Fruit fly (Drosophila melanogaster) whole organism, embryonic: ENCODE measurements around the gene CG18473.

Experiments used
- B-H2 ChIP-seq: fragments of 200-800 bp; sonication (Bioruptor generic); optimal IDR thresholded peaks from 2 replicates; lab custom pipeline; 2018; ENCODE audit warnings: missing biosample characterization, mild to moderate bottlenecking, missing genetic modification characterization
- CG10147 ChIP-seq: fragments of 200-800 bp; sonication (Bioruptor generic); optimal IDR thresholded peaks from 2 replicates; lab custom pipeline; 2019; ENCODE audit warnings: missing biosample characterization, mild to moderate bottlenecking, missing genetic modification characterization, moderate library complexity
- CG1024 ChIP-seq: fragments of 200-800 bp; sonication (Bioruptor generic); IDR thresholded peaks from 2 replicates; pipeline ENCODE4 v1.3.6; 2022; ENCODE audit warnings: missing biosample characterization, missing genetic modification characterization
- CG10366 ChIP-seq: fragments of 200-800 bp; sonication (Bioruptor generic); IDR thresholded peaks from 2 replicates; pipeline ENCODE4 v1.3.6; 2022; ENCODE audit warnings: missing biosample characterization, missing genetic modification characterization
- CG11093 ChIP-seq: fragments of 200-800 bp; sonication (Bioruptor generic); IDR thresholded peaks from 3 replicates; pipeline ENCODE4 v1.3.6; 2022; ENCODE audit warnings: missing biosample characterization, missing genetic modification characterization
- CG12744 ChIP-seq: fragments of 200-800 bp; sonication (Bioruptor generic); optimal IDR thresholded peaks from 2 replicates; lab custom pipeline; 2016; ENCODE audit warnings: missing biosample characterization, missing genetic modification characterization
- CG14965 ChIP-seq: fragments of 200-800 bp; sonication (Bioruptor generic); optimal IDR thresholded peaks from 2 replicates; lab custom pipeline; 2016; ENCODE audit warnings: missing biosample characterization, missing genetic modification characterization, borderline replicate concordance
- CG15479 ChIP-seq: fragments of 200-800 bp; sonication (Bioruptor generic); optimal IDR thresholded peaks from 3 replicates; lab custom pipeline; 2019; ENCODE audit warnings: missing biosample characterization, mild to moderate bottlenecking, missing genetic modification characterization, moderate library complexity
- CG17912 ChIP-seq: fragments of 200-800 bp; sonication (Bioruptor generic); optimal IDR thresholded peaks from 2 replicates; lab custom pipeline; 2018; ENCODE audit warnings: missing biosample characterization, mild to moderate bottlenecking, missing genetic modification characterization
- CG2202 ChIP-seq: fragments of 200-800 bp; sonication (Bioruptor generic); optimal IDR thresholded peaks from 2 replicates; lab custom pipeline; 2018; ENCODE audit warnings: missing biosample characterization, mild to moderate bottlenecking, missing genetic modification characterization
- CG32532 ChIP-seq: fragments of 200-800 bp; sonication (Bioruptor generic); IDR thresholded peaks from 2 replicates; pipeline ENCODE4 v1.3.6; 2022; ENCODE audit warnings: missing biosample characterization, missing genetic modification characterization
- CG33213 ChIP-seq: fragments of 200-800 bp; sonication (Bioruptor generic); optimal IDR thresholded peaks from 3 replicates; lab custom pipeline; 2016; ENCODE audit warnings: missing biosample characterization, missing genetic modification characterization
- CG4328 ChIP-seq: fragments of 200-800 bp; sonication (Bioruptor generic); optimal IDR thresholded peaks from 3 replicates; lab custom pipeline; 2017; ENCODE audit warnings: missing biosample characterization, missing genetic modification reagents, missing genetic modification characterization
- CG4424 ChIP-seq: fragments of 200-800 bp; sonication (Bioruptor generic); optimal IDR thresholded peaks from 3 replicates; lab custom pipeline; 2016; ENCODE audit warnings: missing biosample characterization, missing genetic modification characterization
- CG6254 ChIP-seq: fragments of 200-800 bp; sonication (Bioruptor generic); optimal IDR thresholded peaks from 3 replicates; lab custom pipeline; 2017; ENCODE audit warnings: mild to moderate bottlenecking, missing biosample characterization, missing genetic modification reagents, missing genetic modification characterization
- CG6654 ChIP-seq: fragments of 200-800 bp; sonication (Bioruptor generic); optimal IDR thresholded peaks from 2 replicates; lab custom pipeline; 2017; ENCODE audit warnings: missing biosample characterization, mild to moderate bottlenecking, missing genetic modification characterization
- CG6791 ChIP-seq: fragments of 200-800 bp; sonication (Bioruptor generic); IDR thresholded peaks from 3 replicates; pipeline ENCODE4 v1.3.6; 2022; ENCODE audit warnings: missing biosample characterization, missing genetic modification characterization; ENCODE audit not compliant: partially characterized antibody
- CG9609 ChIP-seq: fragments of 200-800 bp; sonication (Bioruptor generic); optimal IDR thresholded peaks from 3 replicates; lab custom pipeline; 2016; ENCODE audit warnings: missing biosample characterization, missing genetic modification characterization
- Camta ChIP-seq: fragments of 200-800 bp; sonication (Bioruptor generic); optimal IDR thresholded peaks from 2 replicates; lab custom pipeline; 2016; ENCODE audit warnings: missing biosample characterization, missing genetic modification characterization
- Gug ChIP-seq: fragments of 200-800 bp; sonication (Bioruptor generic); IDR thresholded peaks from 4 replicates; pipeline ENCODE4 v1.3.6; 2022; ENCODE audit warnings: missing biosample characterization, missing genetic modification characterization
- H2.0 ChIP-seq: fragments of 200-800 bp; sonication (Bioruptor generic); IDR thresholded peaks from 2 replicates; pipeline ENCODE4 v1.3.6; 2022; ENCODE audit warnings: missing biosample characterization, missing genetic modification characterization
- Hand ChIP-seq: fragments of 200-800 bp; sonication (Bioruptor generic); optimal IDR thresholded peaks from 2 replicates; lab custom pipeline; 2017; ENCODE audit warnings: mild to moderate bottlenecking, missing biosample characterization, missing genetic modification reagents, missing genetic modification characterization
- MBD-R2 ChIP-seq: fragments of 200-800 bp; sonication (Bioruptor generic); IDR thresholded peaks from 2 replicates; pipeline ENCODE4 v1.3.6; 2022; ENCODE audit warnings: missing biosample characterization, missing genetic modification characterization
- MTF-1 ChIP-seq: fragments of 200-800 bp; sonication (Bioruptor generic); optimal IDR thresholded peaks from 2 replicates; lab custom pipeline; 2018; ENCODE audit warnings: missing biosample characterization, mild to moderate bottlenecking, missing genetic modification characterization, borderline replicate concordance
- Max ChIP-seq: fragments of 200-800 bp; sonication (Bioruptor generic); optimal IDR thresholded peaks from 2 replicates; lab custom pipeline; 2016; ENCODE audit warnings: missing biosample characterization, mild to moderate bottlenecking, missing genetic modification characterization
- Nf-YB ChIP-seq: fragments of 200-800 bp; sonication (Bioruptor generic); optimal IDR thresholded peaks from 3 replicates; lab custom pipeline; 2019; ENCODE audit warnings: missing biosample characterization, mild to moderate bottlenecking, missing genetic modification characterization, moderate library complexity
- Ravus ChIP-seq: fragments of 200-800 bp; sonication (Bioruptor generic); IDR thresholded peaks from 2 replicates; pipeline ENCODE4 v1.3.6; 2022; ENCODE audit warnings: missing biosample characterization, missing genetic modification characterization
- Ssrp ChIP-seq: fragments of 200-800 bp; sonication (Bioruptor generic); optimal IDR thresholded peaks from 2 replicates; lab custom pipeline; 2018; ENCODE audit warnings: missing biosample characterization, mild to moderate bottlenecking, missing genetic modification characterization, moderate library complexity
- TFAM ChIP-seq: fragments of 200-800 bp; sonication (Bioruptor generic); optimal IDR thresholded peaks from 2 replicates; lab custom pipeline; 2017; ENCODE audit warnings: missing biosample characterization, missing genetic modification characterization, inconsistent platforms
- Trl ChIP-seq, 3 experiments: fragments of >200 bp in 2 of 3; fragments of 200-800 bp in 1 of 3; sonication (Bioruptor generic) in 1 of 3; optimal IDR thresholded peaks; 2 replicates in 1 of 3; 3 replicates in 2 of 3; lab custom pipeline; 2016 to 2017; ENCODE audit warnings: missing biosample characterization in 1 of 3, missing genetic modification characterization in 1 of 3
- amos ChIP-seq: fragments of 200-800 bp; sonication (Bioruptor generic); IDR thresholded peaks from 2 replicates; pipeline ENCODE4 v1.3.6; 2022; ENCODE audit warnings: missing biosample characterization, missing genetic modification characterization; ENCODE audit not compliant: partially characterized antibody
- cad ChIP-seq: fragments of >200 bp; optimal IDR thresholded peaks from 2 replicates; lab custom pipeline; 2017; ENCODE audit warnings: missing biosample characterization, missing genetic modification characterization
- chm ChIP-seq: fragments of 200-800 bp; sonication (Bioruptor generic); IDR thresholded peaks from 2 replicates; pipeline ENCODE4 v1.3.6; 2022; ENCODE audit warnings: missing biosample characterization, missing genetic modification characterization
- corto ChIP-seq: fragments of 200-800 bp; sonication (Bioruptor generic); optimal IDR thresholded peaks from 2 replicates; lab custom pipeline; 2016; ENCODE audit warnings: missing biosample characterization, mild to moderate bottlenecking, missing genetic modification characterization, moderate library complexity
- dati ChIP-seq: fragments of 200-800 bp; sonication (Bioruptor generic); IDR thresholded peaks from 2 replicates; pipeline ENCODE4 v1.3.6; 2022; ENCODE audit warnings: missing biosample characterization, missing genetic modification characterization
- gce ChIP-seq: fragments of 200-800 bp; sonication (Bioruptor generic); IDR thresholded peaks from 3 replicates; pipeline ENCODE4 v1.3.6; 2022; ENCODE audit warnings: missing biosample characterization, missing genetic modification characterization
- gcm2 ChIP-seq: fragments of 200-800 bp; sonication (Bioruptor generic); optimal IDR thresholded peaks from 2 replicates; lab custom pipeline; 2016; ENCODE audit warnings: missing biosample characterization, missing genetic modification characterization
- gfzf ChIP-seq: fragments of 200-800 bp; sonication (Bioruptor generic); optimal IDR thresholded peaks from 2 replicates; lab custom pipeline; 2016; ENCODE audit warnings: missing biosample characterization, mild to moderate bottlenecking, missing genetic modification characterization, moderate library complexity
- gsb-n ChIP-seq: fragments of 200-800 bp; sonication (Bioruptor generic); optimal IDR thresholded peaks from 3 replicates; lab custom pipeline; 2018; ENCODE audit warnings: missing biosample characterization, mild to moderate bottlenecking, missing genetic modification characterization
- her ChIP-seq: fragments of 200-800 bp; sonication (Bioruptor generic); optimal IDR thresholded peaks from 2 replicates; lab custom pipeline; 2016; ENCODE audit warnings: missing biosample characterization, missing genetic modification characterization
- insv ChIP-seq, 2 experiments: fragments of 200-800 bp; sonication (Bioruptor generic); optimal IDR thresholded peaks; 3 replicates each; lab custom pipeline; 2016 to 2018; ENCODE audit warnings: missing biosample characterization in 2 of 2, missing genetic modification characterization in 2 of 2
- kni ChIP-seq: fragments of 200-800 bp; sonication (Bioruptor generic); optimal IDR thresholded peaks from 3 replicates; lab custom pipeline; 2017; ENCODE audit warnings: mild to moderate bottlenecking, missing biosample characterization, missing genetic modification reagents, missing genetic modification characterization
- lbe ChIP-seq: fragments of 200-800 bp; sonication (Bioruptor generic); optimal IDR thresholded peaks from 2 replicates; lab custom pipeline; 2016; ENCODE audit warnings: missing biosample characterization, mild to moderate bottlenecking, missing genetic modification characterization
- lov ChIP-seq, 2 experiments: fragments of 200-800 bp in 1 of 2; fragments of >200 bp in 1 of 2; sonication (Bioruptor generic) in 1 of 2; IDR thresholded peaks in 1 of 2; optimal IDR thresholded peaks in 1 of 2; 2 replicates in 1 of 2; 3 replicates in 1 of 2; pipeline versions ENCODE4 v1.3.6 to Lab custom; 2017 to 2022; ENCODE audit warnings: missing biosample characterization in 1 of 2, missing genetic modification characterization in 1 of 2
- nom ChIP-seq: fragments of 200-800 bp; sonication (Bioruptor generic); optimal IDR thresholded peaks from 2 replicates; lab custom pipeline; 2017; ENCODE audit warnings: missing biosample characterization, missing genetic modification characterization, mild to moderate bottlenecking, moderate library complexity, missing genetic modification reagents
- pfk ChIP-seq: fragments of 200-800 bp; sonication (Bioruptor generic); optimal IDR thresholded peaks from 2 replicates; lab custom pipeline; 2018; ENCODE audit warnings: missing biosample characterization, mild to moderate bottlenecking, missing genetic modification characterization, moderate library complexity
- sd ChIP-seq: fragments of 200-800 bp; sonication (Bioruptor generic); optimal IDR thresholded peaks from 3 replicates; lab custom pipeline; 2018; ENCODE audit warnings: missing biosample characterization, mild to moderate bottlenecking, missing genetic modification characterization, moderate library complexity
- tin ChIP-seq: fragments of 200-800 bp; sonication (Bioruptor generic); optimal IDR thresholded peaks from 3 replicates; lab custom pipeline; 2016; ENCODE audit warnings: missing biosample characterization, missing genetic modification characterization
- trem ChIP-seq: fragments of 200-800 bp; optimal IDR thresholded peaks from 3 replicates; lab custom pipeline; 2019; ENCODE audit warnings: missing biosample characterization, mild to moderate bottlenecking, missing genetic modification characterization, moderate library complexity
- zen ChIP-seq: fragments of 200-800 bp; sonication (Bioruptor generic); optimal IDR thresholded peaks from 3 replicates; lab custom pipeline; 2018; ENCODE audit warnings: missing biosample characterization, mild to moderate bottlenecking, missing genetic modification characterization, moderate library complexity

Gene CG18473

DNA sequence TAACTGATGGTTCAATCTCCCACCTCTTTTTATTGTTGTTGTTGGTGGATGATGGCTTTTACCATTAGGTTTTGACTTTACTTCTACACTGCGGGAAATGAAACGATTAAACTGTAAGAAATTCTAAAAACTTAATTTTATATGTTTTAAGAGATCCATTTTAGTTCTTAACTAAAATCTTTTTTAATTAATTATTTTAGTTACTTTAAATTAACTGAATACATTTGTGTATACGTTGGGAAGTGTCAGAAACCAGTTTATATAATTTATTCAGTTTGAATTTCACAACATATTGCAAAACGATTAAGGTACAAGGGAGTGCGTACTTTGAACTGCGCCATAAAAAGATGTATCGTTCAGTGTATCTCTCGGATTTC is 9.8 kb upstream of the CG18473 start (continued):
- TF ChIP-seq MBD-R2 (GFP tag; lab: Robert Waterston, UW) (no peak), Hand (GFP tag; lab: Kevin White, UChicago) (peak; percentile 55), CG14965 (GFP tag; lab: Kevin White, UChicago) (no peak), CG17912 (GFP tag; lab: Kevin White, UChicago) (no peak), cad (no peak), Camta (peak; percentile 27), H2.0 (GFP tag; lab: Robert Waterston, UW) (no peak), zen (tag; lab: Kevin White, UChicago) (peak; percentile 72), chm (no peak), dati (no peak), gfzf (GFP tag; lab: Kevin White, UChicago) (no peak), CG10147 (peak; percentile 82), trem (tag; lab: Kevin White, UChicago) (peak; percentile 86), lbe (GFP tag; lab: Kevin White, UChicago) (peak; percentile 70), pfk (GFP tag; lab: Kevin White, UChicago) (no peak), tin (GFP tag; lab: Kevin White, UChicago) (peak; percentile 79), B-H2 (no peak), corto (GFP tag; lab: Kevin White, UChicago) (peak; percentile 46), gcm2 (GFP tag; lab: Kevin White, UChicago) (no peak), CG2202 (tag; lab: Kevin White, UChicago) (peak; percentile 75), lov (optimal IDR thresholded peaks at IDR 0.05; lab: Kevin White, UChicago) (no peak), lov (GFP tag; IDR thresholded peaks at IDR 0.05; lab: Robert Waterston, UW) (no peak), CG9609 (GFP tag; lab: Kevin White, UChicago) (peak; percentile 39), CG33213 (peak; percentile 6), Max (GFP tag; lab: Kevin White, UChicago) (peak; percentile 78), CG6254 (GFP tag; lab: Kevin White, UChicago) (peak; percentile 80), insv (GFP tag; optimal IDR thresholded peaks at IDR 0.05; lab: Kevin White, UChicago) (peak in 1 of 2 experiments; percentile 28), amos (no peak), kni (GFP tag; lab: Kevin White, UChicago) (no peak), CG1024 (GFP tag; lab: Robert Waterston, UW) (no peak), CG11093 (GFP tag; lab: Robert Waterston, UW) (peak; percentile 64; the same call in 2 of the 3 replicates), TFAM (GFP tag; lab: Kevin White, UChicago) (no peak), CG10366 (GFP tag; lab: Robert Waterston, UW) (no peak), CG32532 (GFP tag; lab: Robert Waterston, UW) (no peak), Trl (optimal IDR thresholded peaks at IDR 0.05; lab: Kevin White, UChicago) (peak in 1 of 2 experiments; percentile 12), Trl (GFP tag; optimal IDR thresholded peaks at IDR 0.05; lab: Kevin White, UChicago) (no peak), Ssrp (tag; lab: Kevin White, UChicago) (peak; percentile 88), nom (GFP tag; lab: Kevin White, UChicago) (peak; percentile 56), Nf-YB (GFP tag; lab: Kevin White, UChicago) (peak; percentile 79), CG6654 (GFP tag; lab: Kevin White, UChicago) (peak; percentile 63), her (GFP tag; lab: Kevin White, UChicago) (no peak), CG4328 (peak; percentile 71), gsb-n (peak; percentile 89), CG15479 (GFP tag; lab: Kevin White, UChicago) (no peak), Gug (GFP tag; lab: Robert Waterston, UW) (peak; percentile 55; the same call in 1 of the 4 replicates), CG12744 (GFP tag; lab: Kevin White, UChicago) (no peak), CG6791 (GFP tag; lab: Robert Waterston, UW) (no peak), Ravus (GFP tag; lab: Robert Waterston, UW) (no peak), CG4424 (peak; percentile 92), MTF-1 (peak; percentile 52), sd (no peak), gce (GFP tag; lab: Robert Waterston, UW) (no peak)
